Worm (Caenorhabditis elegans): ENCODE measurements around the gene F11D11.4.
"Not testable (repeated sequence)": the region's sequence is repeated elsewhere in the genome, so short reads cannot be mapped to it uniquely, and the experiment has no call there.

ce11 chrV:18724810-18725209 lies 36.4 kb upstream of the F11D11.4 start:
- not testable (repeated sequence) for TF ChIP-seq pqm-1, unc-39, hif-1, fos-1, lin-39, nhr-76, nhr-28 (tag; optimal IDR thresholded peaks at IDR 0.05)

Data from whole organism, L4 larva.